Worm (Caenorhabditis elegans): ENCODE measurements around the gene gkow-1.

The gkow-1 gene

ce11 chrIV:10357842-10358241 lies at the start of gene gkow-1:
gkow-1 (plus strand) TSS chrIV:10358142.
- peak; percentile 35 for TF ChIP-seq ces-1 (GFP tag; optimal IDR thresholded peaks at IDR 0.05)
- no peak for TF ChIP-seq ham-2 (GFP tag; optimal IDR thresholded peaks at IDR 0.05)

- TF ChIP-seq bed-3 (GFP tag; optimal IDR thresholded peaks at IDR 0.05) (no peak), sem-2 (GFP tag; optimal IDR thresholded peaks at IDR 0.05) (no peak), drap-1 (GFP tag; optimal IDR thresholded peaks at IDR 0.05) (no peak), cnd-1 (tag; optimal IDR thresholded peaks at IDR 0.05) (no peak), ceh-83 (GFP tag; optimal IDR thresholded peaks at IDR 0.05) (no peak), flh-1 (GFP tag; optimal IDR thresholded peaks at IDR 0.05) (no peak), ham-2 (GFP tag; optimal IDR thresholded peaks at IDR 0.05) (no peak), tbx-8 (GFP tag; optimal IDR thresholded peaks at IDR 0.05) (no peak), zip-8 (tag; optimal IDR thresholded peaks at IDR 0.05) (no peak), lsy-2 (tag; optimal IDR thresholded peaks at IDR 0.05) (no peak), nhr-237 (tag; optimal IDR thresholded peaks at IDR 0.05) (no peak)
These were observed 47.6 kb upstream of the gkow-1 start, which contains the start of gene R09E10.8 for ce11 chrIV:10310329-10310728. R09E10.8 (minus strand) TSS chrIV:10310429.

ce11 chrIV:10311115-10311514 lies 46.8 kb upstream of the gkow-1 start:
- TF ChIP-seq pha-4 (tag; optimal IDR thresholded peaks at IDR 0.05) (no peak), hlh-1 (tag; optimal IDR thresholded peaks at IDR 0.05) (no peak), unc-62 (GFP tag; optimal IDR thresholded peaks at IDR 0.05) (no peak), mls-2 (tag; optimal IDR thresholded peaks at IDR 0.05) (no peak), ces-1 (GFP tag; optimal IDR thresholded peaks at IDR 0.05) (no peak), cnd-1 (tag; optimal IDR thresholded peaks at IDR 0.05) (no peak), nhr-2 (tag; optimal IDR thresholded peaks at IDR 0.05) (no peak), sptf-1 (tag; optimal IDR thresholded peaks at IDR 0.05) (no peak), unc-39 (tag; optimal IDR thresholded peaks at IDR 0.05) (no peak), elt-3 (tag; optimal IDR thresholded peaks at IDR 0.05) (no peak), ham-2 (GFP tag; optimal IDR thresholded peaks at IDR 0.05) (no peak), blmp-1 (tag; optimal IDR thresholded peaks at IDR 0.05) (no peak), ceh-43 (GFP tag; optimal IDR thresholded peaks at IDR 0.05) (no peak), flh-1 (GFP tag; optimal IDR thresholded peaks at IDR 0.05) (no peak), nhr-237 (tag; optimal IDR thresholded peaks at IDR 0.05) (no peak)

ce11 chrIV:10313565-10313964 lies 44.4 kb upstream of the gkow-1 start, which contains the start of gene acs-18:
acs-18 (minus strand) TSS chrIV:10313665.
- TF ChIP-seq elt-1 (tag; optimal IDR thresholded peaks at IDR 0.05; ENCODE audit: borderline replicate concordance, insufficient read depth): no peak
- no peak for TF ChIP-seq M03D4.4 (tag; optimal IDR thresholded peaks at IDR 0.05)
- TF ChIP-seq unc-120 (tag; optimal IDR thresholded peaks at IDR 0.05; ENCODE audit: poor library complexity, severe bottlenecking): no peak
- no peak for TF ChIP-seq elt-3 (tag; optimal IDR thresholded peaks at IDR 0.05)
- TF ChIP-seq ham-2 (GFP tag; optimal IDR thresholded peaks at IDR 0.05): no peak
- TF ChIP-seq blmp-1 (tag; optimal IDR thresholded peaks at IDR 0.05): no peak
- TF ChIP-seq sptf-1 (tag; optimal IDR thresholded peaks at IDR 0.05): no peak
- no peak for TF ChIP-seq lin-13 (tag; optimal IDR thresholded peaks at IDR 0.05)
- TF ChIP-seq ces-1 (GFP tag; optimal IDR thresholded peaks at IDR 0.05): no peak
- no peak for TF ChIP-seq unc-39 (tag; optimal IDR thresholded peaks at IDR 0.05)
- no peak for TF ChIP-seq bed-3 (GFP tag; optimal IDR thresholded peaks at IDR 0.05)
- no peak for TF ChIP-seq ztf-11 (tag; optimal IDR thresholded peaks at IDR 0.05)
- no peak for TF ChIP-seq tbx-8 (GFP tag; optimal IDR thresholded peaks at IDR 0.05)
- no peak for TF ChIP-seq nhr-28 (tag; optimal IDR thresholded peaks at IDR 0.05)
- no peak for TF ChIP-seq pha-4 (tag; optimal IDR thresholded peaks at IDR 0.05)
- no peak for TF ChIP-seq ceh-43 (GFP tag; optimal IDR thresholded peaks at IDR 0.05)
- TF ChIP-seq zip-8 (tag; optimal IDR thresholded peaks at IDR 0.05): no peak

ce11 chrIV:10318199-10318598 lies 39.7 kb upstream of the gkow-1 start, which contains the start of gene R09E10.2:
R09E10.2 (minus strand) TSS chrIV:10318299.
- TF ChIP-seq nhr-28 (tag; optimal IDR thresholded peaks at IDR 0.05) (no peak), pha-4 (tag; optimal IDR thresholded peaks at IDR 0.05) (no peak), elt-3 (tag; optimal IDR thresholded peaks at IDR 0.05) (no peak), ztf-11 (tag; optimal IDR thresholded peaks at IDR 0.05) (no peak), flh-1 (GFP tag; optimal IDR thresholded peaks at IDR 0.05) (no peak), sem-2 (GFP tag; optimal IDR thresholded peaks at IDR 0.05) (no peak), nhr-12 (tag; optimal IDR thresholded peaks at IDR 0.05) (no peak), zip-8 (tag; optimal IDR thresholded peaks at IDR 0.05) (no peak), blmp-1 (tag; optimal IDR thresholded peaks at IDR 0.05) (no peak), ceh-39 (tag; optimal IDR thresholded peaks at IDR 0.05) (no peak), M03D4.4 (tag; optimal IDR thresholded peaks at IDR 0.05) (no peak), lsy-2 (tag; optimal IDR thresholded peaks at IDR 0.05) (no peak), bed-3 (GFP tag; optimal IDR thresholded peaks at IDR 0.05) (no peak), lin-32 (GFP tag; optimal IDR thresholded peaks at IDR 0.05) (no peak), lin-13 (tag; optimal IDR thresholded peaks at IDR 0.05) (no peak), snpc-4 (tag; optimal IDR thresholded peaks at IDR 0.05) (no peak), ceh-43 (GFP tag; optimal IDR thresholded peaks at IDR 0.05) (no peak), ceh-83 (GFP tag; optimal IDR thresholded peaks at IDR 0.05) (no peak), unc-120 (tag; optimal IDR thresholded peaks at IDR 0.05; ENCODE audit: poor library complexity, severe bottlenecking) (no peak)

Measured in whole organism, mixed stage, embryonic.